Fruit fly (Drosophila melanogaster) whole organism, embryonic: ENCODE measurements around the gene CG31360.
A peak's percentile ranks its signal among the peaks of the same experiment; 100 is the strongest.

Experiments used
- B-H2 ChIP-seq: fragments of 200-800 bp; sonication (Bioruptor generic); optimal IDR thresholded peaks from 2 replicates; lab custom pipeline; 2018; ENCODE audit warnings: missing biosample characterization, mild to moderate bottlenecking, missing genetic modification characterization
- CG10267 ChIP-seq: fragments of 200-800 bp; sonication (Bioruptor generic); optimal IDR thresholded peaks from 2 replicates; lab custom pipeline; 2018; ENCODE audit warnings: missing biosample characterization, mild to moderate bottlenecking, missing genetic modification characterization, moderate library complexity
- CG11093 ChIP-seq: fragments of 200-800 bp; sonication (Bioruptor generic); IDR thresholded peaks from 3 replicates; pipeline ENCODE4 v1.3.6; 2022; ENCODE audit warnings: missing biosample characterization, missing genetic modification characterization
- CG12942 ChIP-seq: fragments of 200-800 bp; sonication (Bioruptor generic); optimal IDR thresholded peaks from 3 replicates; lab custom pipeline; 2016; ENCODE audit warnings: missing biosample characterization, missing genetic modification characterization
- CG14965 ChIP-seq: fragments of 200-800 bp; sonication (Bioruptor generic); optimal IDR thresholded peaks from 2 replicates; lab custom pipeline; 2016; ENCODE audit warnings: missing biosample characterization, missing genetic modification characterization, borderline replicate concordance
- CG15696 ChIP-seq: fragments of 200-800 bp; sonication (Bioruptor generic); optimal IDR thresholded peaks from 2 replicates; lab custom pipeline; 2019; ENCODE audit warnings: missing biosample characterization, mild to moderate bottlenecking, missing genetic modification characterization, moderate library complexity
- CG1603 ChIP-seq: fragments of 200-800 bp; sonication (Bioruptor generic); optimal IDR thresholded peaks from 2 replicates; lab custom pipeline; 2019; ENCODE audit warnings: missing biosample characterization, mild to moderate bottlenecking, missing genetic modification characterization, moderate library complexity
- CG18011 ChIP-seq: fragments of 200-800 bp; sonication (Bioruptor generic); optimal IDR thresholded peaks from 2 replicates; lab custom pipeline; 2017; ENCODE audit warnings: missing biosample characterization, missing genetic modification characterization, mild to moderate bottlenecking, moderate library complexity, missing genotype
- CG2116 ChIP-seq: fragments of 200-800 bp; sonication (Bioruptor generic); optimal IDR thresholded peaks from 3 replicates; lab custom pipeline; 2018; ENCODE audit warnings: missing biosample characterization, mild to moderate bottlenecking, missing genetic modification characterization
- CG2120 ChIP-seq: fragments of 200-800 bp; sonication (Bioruptor generic); optimal IDR thresholded peaks from 3 replicates; lab custom pipeline; 2016; ENCODE audit warnings: missing biosample characterization, missing genetic modification characterization
- CG2199 ChIP-seq: fragments of 200-800 bp; sonication (Bioruptor generic); IDR thresholded peaks from 3 replicates; pipeline ENCODE4 v1.3.6; 2022; ENCODE audit warnings: missing biosample characterization, missing genetic modification characterization
- CG2678 ChIP-seq: fragments of 200-800 bp; sonication (Bioruptor generic); optimal IDR thresholded peaks from 3 replicates; lab custom pipeline; 2019; ENCODE audit warnings: missing biosample characterization, mild to moderate bottlenecking, missing genetic modification characterization, moderate library complexity
- CG32767 ChIP-seq: fragments of 200-800 bp; sonication (Bioruptor generic); IDR thresholded peaks from 2 replicates; pipeline ENCODE4 v1.3.6; 2022; ENCODE audit warnings: missing biosample characterization, missing genetic modification characterization
- CG3995 ChIP-seq: fragments of 200-800 bp; sonication (Bioruptor generic); optimal IDR thresholded peaks from 3 replicates; lab custom pipeline; 2016; ENCODE audit warnings: missing biosample characterization, missing genetic modification characterization
- CG6254 ChIP-seq: fragments of 200-800 bp; sonication (Bioruptor generic); optimal IDR thresholded peaks from 3 replicates; lab custom pipeline; 2017; ENCODE audit warnings: mild to moderate bottlenecking, missing biosample characterization, missing genetic modification reagents, missing genetic modification characterization
- CG8089 ChIP-seq: fragments of 200-800 bp; sonication (Bioruptor generic); optimal IDR thresholded peaks from 3 replicates; lab custom pipeline; 2016; ENCODE audit warnings: missing biosample characterization, missing genetic modification characterization
- CG8478 ChIP-seq: fragments of >200 bp; optimal IDR thresholded peaks from 2 replicates; lab custom pipeline; 2018
- CG9817 ChIP-seq: fragments of 200-800 bp; sonication (Bioruptor generic); optimal IDR thresholded peaks from 2 replicates; lab custom pipeline; 2018; ENCODE audit warnings: missing biosample characterization, mild to moderate bottlenecking, missing genetic modification characterization, moderate library complexity
- CkIIα-i1 ChIP-seq: fragments of 200-800 bp; sonication (Bioruptor generic); IDR thresholded peaks from 2 replicates; pipeline ENCODE4 v1.3.6; 2022; ENCODE audit warnings: missing biosample characterization, missing genetic modification characterization
- Deaf1 ChIP-seq: fragments of 200-800 bp; optimal IDR thresholded peaks from 3 replicates; lab custom pipeline; 2019; ENCODE audit warnings: missing biosample characterization, mild to moderate bottlenecking, missing genetic modification characterization, moderate library complexity
- ERR ChIP-seq: fragments of 200-800 bp; sonication (Bioruptor generic); optimal IDR thresholded peaks from 2 replicates; lab custom pipeline; 2016; ENCODE audit warnings: missing biosample characterization, missing genetic modification characterization
- Ets97D ChIP-seq: fragments of 200-800 bp; sonication (Bioruptor generic); optimal IDR thresholded peaks from 3 replicates; lab custom pipeline; 2016; ENCODE audit warnings: missing biosample characterization, missing genetic modification characterization
- HLH54F ChIP-seq: fragments of 200-800 bp; sonication (Bioruptor generic); optimal IDR thresholded peaks from 3 replicates; lab custom pipeline; 2016; ENCODE audit warnings: missing biosample characterization, missing genetic modification characterization
- Hr39 ChIP-seq: fragments of >200 bp; optimal IDR thresholded peaks from 2 replicates; lab custom pipeline; 2017
- Hr78 ChIP-seq, 2 experiments: fragments of 200-800 bp in 1 of 2; fragments of >200 bp in 1 of 2; sonication (Bioruptor generic) in 1 of 2; optimal IDR thresholded peaks; 2 replicates each; lab custom pipeline; 2017 to 2019; ENCODE audit warnings: missing biosample characterization in 2 of 2, missing genetic modification characterization in 2 of 2, mild to moderate bottlenecking in 1 of 2, moderate library complexity in 1 of 2
- Jarid2 ChIP-seq: fragments of 200-800 bp; sonication (Bioruptor generic); optimal IDR thresholded peaks from 3 replicates; lab custom pipeline; 2017; ENCODE audit warnings: mild to moderate bottlenecking, missing biosample characterization, missing genetic modification reagents, missing genetic modification characterization
- Lhr ChIP-seq: fragments of 200-800 bp; sonication (Bioruptor generic); optimal IDR thresholded peaks from 3 replicates; lab custom pipeline; 2017; ENCODE audit warnings: mild to moderate bottlenecking, missing biosample characterization, missing genetic modification reagents, missing genetic modification characterization
- Lim3 ChIP-seq: fragments of 200-800 bp; sonication (Bioruptor generic); IDR thresholded peaks from 2 replicates; pipeline ENCODE4 v1.3.6; 2022; ENCODE audit warnings: missing biosample characterization, missing genetic modification characterization
- Opbp ChIP-seq: fragments of 200-800 bp; sonication (Bioruptor generic); IDR thresholded peaks from 3 replicates; pipeline ENCODE4 v1.3.6; 2022; ENCODE audit warnings: missing biosample characterization, missing genetic modification characterization; ENCODE audit not compliant: partially characterized antibody
- Sry-β ChIP-seq: fragments of 200-800 bp; sonication (Bioruptor generic); optimal IDR thresholded peaks from 2 replicates; lab custom pipeline; 2018; ENCODE audit warnings: missing biosample characterization, mild to moderate bottlenecking, missing genetic modification characterization, moderate library complexity
- Tbp ChIP-seq: fragments of >200 bp; optimal IDR thresholded peaks from 2 replicates; lab custom pipeline; 2018; ENCODE audit warnings: missing biosample characterization, missing genetic modification characterization
- amos ChIP-seq: fragments of 200-800 bp; sonication (Bioruptor generic); IDR thresholded peaks from 2 replicates; pipeline ENCODE4 v1.3.6; 2022; ENCODE audit warnings: missing biosample characterization, missing genetic modification characterization; ENCODE audit not compliant: partially characterized antibody
- ash1 ChIP-seq: fragments of 200-800 bp; sonication (Bioruptor generic); optimal IDR thresholded peaks from 2 replicates; lab custom pipeline; 2018; ENCODE audit warnings: missing biosample characterization, mild to moderate bottlenecking, missing genetic modification characterization
- cato ChIP-seq: fragments of 200-800 bp; sonication (Bioruptor generic); optimal IDR thresholded peaks from 2 replicates; lab custom pipeline; 2016; ENCODE audit warnings: missing biosample characterization, missing genetic modification characterization, borderline replicate concordance
- chif ChIP-seq, 2 experiments: fragments of 200-800 bp; sonication (Bioruptor generic); optimal IDR thresholded peaks; 3 replicates each; lab custom pipeline; 2016; ENCODE audit warnings: missing biosample characterization in 2 of 2, missing genetic modification characterization in 2 of 2
- chn ChIP-seq: fragments of 200-800 bp; sonication (Bioruptor generic); optimal IDR thresholded peaks from 2 replicates; lab custom pipeline; 2016; ENCODE audit warnings: missing biosample characterization, missing genetic modification characterization
- cwo ChIP-seq: fragments of 200-800 bp; sonication (Bioruptor generic); optimal IDR thresholded peaks from 3 replicates; lab custom pipeline; 2017; ENCODE audit warnings: missing biosample characterization, missing genetic modification characterization, mild to moderate bottlenecking, moderate library complexity, missing genetic modification reagents
- danr ChIP-seq: fragments of 200-800 bp; sonication (Bioruptor generic); IDR thresholded peaks from 2 replicates; pipeline ENCODE4 v1.3.6; 2022; ENCODE audit warnings: missing biosample characterization, missing genetic modification characterization
- dmrt11E ChIP-seq: fragments of 200-800 bp; sonication (Bioruptor generic); optimal IDR thresholded peaks from 3 replicates; lab custom pipeline; 2018; ENCODE audit warnings: missing biosample characterization, mild to moderate bottlenecking, missing genetic modification characterization, moderate library complexity
- fru ChIP-seq: fragments of >200 bp; optimal IDR thresholded peaks from 2 replicates; lab custom pipeline; 2017
- gem ChIP-seq: fragments of 200-800 bp; sonication (Bioruptor generic); optimal IDR thresholded peaks from 2 replicates; lab custom pipeline; 2019; ENCODE audit warnings: missing biosample characterization, mild to moderate bottlenecking, missing genetic modification characterization, moderate library complexity
- grn ChIP-seq: fragments of 200-800 bp; sonication (Bioruptor generic); optimal IDR thresholded peaks from 3 replicates; lab custom pipeline; 2017; ENCODE audit warnings: missing biosample characterization, missing genetic modification characterization
- gsb ChIP-seq: fragments of 200-800 bp; sonication (Bioruptor generic); IDR thresholded peaks from 2 replicates; pipeline ENCODE4 v1.3.6; 2022; ENCODE audit warnings: missing biosample characterization, missing genetic modification characterization
- gsb-n ChIP-seq: fragments of 200-800 bp; sonication (Bioruptor generic); optimal IDR thresholded peaks from 3 replicates; lab custom pipeline; 2018; ENCODE audit warnings: missing biosample characterization, mild to moderate bottlenecking, missing genetic modification characterization
- mld ChIP-seq: fragments of 200-800 bp; sonication (Bioruptor generic); IDR thresholded peaks from 3 replicates; pipeline ENCODE4 v1.3.6; 2022; ENCODE audit warnings: missing biosample characterization, missing genetic modification characterization; ENCODE audit not compliant: partially characterized antibody
- nom ChIP-seq: fragments of 200-800 bp; sonication (Bioruptor generic); optimal IDR thresholded peaks from 2 replicates; lab custom pipeline; 2017; ENCODE audit warnings: missing biosample characterization, missing genetic modification characterization, mild to moderate bottlenecking, moderate library complexity, missing genetic modification reagents
- pfk ChIP-seq: fragments of 200-800 bp; sonication (Bioruptor generic); optimal IDR thresholded peaks from 2 replicates; lab custom pipeline; 2018; ENCODE audit warnings: missing biosample characterization, mild to moderate bottlenecking, missing genetic modification characterization, moderate library complexity
- ranshi ChIP-seq: fragments of 200-800 bp; sonication (Bioruptor generic); IDR thresholded peaks from 2 replicates; pipeline ENCODE4 v1.3.6; 2022; ENCODE audit warnings: missing biosample characterization, missing genetic modification characterization
- sob ChIP-seq: fragments of 200-800 bp; sonication (Bioruptor generic); IDR thresholded peaks from 2 replicates; pipeline ENCODE4 v1.3.6; 2022; ENCODE audit warnings: missing biosample characterization, missing genetic modification characterization
- stwl ChIP-seq: fragments of 200-800 bp; sonication (Bioruptor generic); optimal IDR thresholded peaks from 3 replicates; lab custom pipeline; 2018; ENCODE audit warnings: missing biosample characterization, mild to moderate bottlenecking, missing genetic modification characterization, moderate library complexity
- sug ChIP-seq: fragments of 200-800 bp; optimal IDR thresholded peaks from 2 replicates; lab custom pipeline; 2019; ENCODE audit warnings: missing biosample characterization, mild to moderate bottlenecking, missing genetic modification characterization, moderate library complexity
- wdn ChIP-seq: fragments of 200-800 bp; sonication (Bioruptor generic); IDR thresholded peaks from 2 replicates; pipeline ENCODE4 v1.3.6; 2022; ENCODE audit warnings: missing biosample characterization, missing genetic modification characterization

CG31360 gene

dm6 chr3R:17655040-17655439 is 29.9 kb upstream of the CG31360 start (continued):
- TF ChIP-seq amos = no peak
- TF ChIP-seq CG2116 (GFP tag; lab: Kevin White, UChicago) = peak; percentile 48
- TF ChIP-seq nom = no peak
- no peak for TF ChIP-seq Opbp (GFP tag; lab: Robert Waterston, UW)
- TF ChIP-seq Lhr (GFP tag; lab: Kevin White, UChicago) = peak; percentile 20
- TF ChIP-seq sug (tag; lab: Kevin White, UChicago) = no peak
- no peak for TF ChIP-seq CG8478 (lab: Kevin White, UChicago)
- TF ChIP-seq Ets97D (GFP tag; lab: Kevin White, UChicago) = peak; percentile 96
- no peak for TF ChIP-seq cwo (GFP tag; lab: Kevin White, UChicago)
- peak; percentile 58 for TF ChIP-seq CG6254 (GFP tag; lab: Kevin White, UChicago)
- no peak for TF ChIP-seq CG32767 (GFP tag; lab: Robert Waterston, UW)
- no peak for TF ChIP-seq Jarid2 (GFP tag; lab: Kevin White, UChicago)
- TF ChIP-seq cato = no peak
- TF ChIP-seq B-H2 (GFP tag; lab: Kevin White, UChicago) = no peak
- TF ChIP-seq CG18011 (GFP tag; lab: Kevin White, UChicago) = no peak
- TF ChIP-seq grn (GFP tag; lab: Kevin White, UChicago) = no peak
- TF ChIP-seq Hr39 (lab: Kevin White, UChicago) = no peak
- peak; percentile 10 for TF ChIP-seq CG9817 (tag; lab: Kevin White, UChicago)
- no peak for TF ChIP-seq CG11093 (GFP tag; lab: Robert Waterston, UW)
- TF ChIP-seq ERR (GFP tag; lab: Kevin White, UChicago) = no peak
- TF ChIP-seq gem (tag; lab: Kevin White, UChicago) = peak; percentile 9
- TF ChIP-seq chif (GFP tag; optimal IDR thresholded peaks at IDR 0.05; lab: Kevin White, UChicago) = no peak
- no peak for TF ChIP-seq Deaf1 (tag; lab: Kevin White, UChicago)
- no peak for TF ChIP-seq CG8089 (GFP tag; lab: Kevin White, UChicago)
- no peak for TF ChIP-seq CG12942
- no peak for TF ChIP-seq mld (GFP tag; lab: Robert Waterston, UW)
- peak; percentile 69 for TF ChIP-seq stwl (tag; lab: Kevin White, UChicago)
- TF ChIP-seq CG2678 = no peak
- TF ChIP-seq CG3995 (GFP tag; lab: Kevin White, UChicago) = no peak
- TF ChIP-seq CG14965 = no peak
- no peak for TF ChIP-seq ash1 (GFP tag; lab: Kevin White, UChicago)
- TF ChIP-seq Hr78 (GFP tag; optimal IDR thresholded peaks at IDR 0.05; lab: Kevin White, UChicago) = no peak
- peak; percentile 38 for TF ChIP-seq gsb-n (tag; lab: Kevin White, UChicago)
- TF ChIP-seq CG10267 (tag; lab: Kevin White, UChicago) = peak; percentile 10
- TF ChIP-seq gsb = no peak
- no peak for TF ChIP-seq CG15696 (tag; lab: Kevin White, UChicago)
- no peak for TF ChIP-seq Lim3 (GFP tag; lab: Robert Waterston, UW)
- TF ChIP-seq CG2120 (GFP tag; lab: Kevin White, UChicago) = no peak
- peak; percentile 16; the same call in 1 of the 2 replicates for TF ChIP-seq ranshi (GFP tag; lab: Robert Waterston, UW)
- no peak for TF ChIP-seq danr (GFP tag; lab: Robert Waterston, UW)
- peak; percentile 56 for TF ChIP-seq CG1603 (tag; lab: Kevin White, UChicago)
- TF ChIP-seq fru (lab: Kevin White, UChicago) = no peak
- no peak for TF ChIP-seq HLH54F (GFP tag; lab: Kevin White, UChicago)
- TF ChIP-seq wdn (GFP tag; lab: Robert Waterston, UW) = no peak
- no peak for TF ChIP-seq Sry-β (GFP tag; lab: Kevin White, UChicago)
- no peak for TF ChIP-seq pfk (GFP tag; lab: Kevin White, UChicago)
- 0 out of 2 replicates have a peak, but pooled peaks have one; percentile 18 for TF ChIP-seq sob (GFP tag; lab: Robert Waterston, UW)
- no peak for TF ChIP-seq chn (GFP tag; lab: Kevin White, UChicago)
- TF ChIP-seq CkIIα-i1 (GFP tag; lab: Robert Waterston, UW) = no peak
- TF ChIP-seq CG2199 = 0 out of 3 replicates have a peak, but pooled peaks have one; percentile 76
- TF ChIP-seq Tbp (GFP tag; lab: Kevin White, UChicago) = no peak
- TF ChIP-seq dmrt11E = peak; percentile 21
